Fruit fly (Drosophila melanogaster): ENCODE results near the gene InR.
A peak's percentile ranks its signal among the peaks of the same experiment; 100 is the strongest.

- TF ChIP-seq Pif1B (GFP tag; optimal IDR thresholded peaks at IDR 0.05) (peak; percentile 69), fd96Ca (GFP tag; IDR thresholded peaks at IDR 0.05) (no peak), CG17806 (tag; optimal IDR thresholded peaks at IDR 0.05) (peak; percentile 90), EcR (GFP tag; optimal IDR thresholded peaks at IDR 0.05) (peak; percentile 15), CG8301 (tag; optimal IDR thresholded peaks at IDR 0.05) (peak; percentile 64), Ets98B (GFP tag; IDR thresholded peaks at IDR 0.05) (peak; percentile 28; the same call in 1 of the 2 replicates), CG10348 (GFP tag; IDR thresholded peaks at IDR 0.05) (no peak), CG15710 (tag; optimal IDR thresholded peaks at IDR 0.05) (peak; percentile 92), CG8159 (tag; optimal IDR thresholded peaks at IDR 0.05) (peak; percentile 95), gl (tag; optimal IDR thresholded peaks at IDR 0.05) (peak; percentile 48), CG13204 (GFP tag; optimal IDR thresholded peaks at IDR 0.05) (no peak), CG9948 (tag; optimal IDR thresholded peaks at IDR 0.05) (peak; percentile 95)
Observed at dm6 chr3R:21649823-21650499, 30.8 kb upstream of the InR start.

Measured in whole organism, pupa.